Fruit fly (Drosophila melanogaster): ENCODE data around the gene CG11672.

Gene CG11672

DNA sequence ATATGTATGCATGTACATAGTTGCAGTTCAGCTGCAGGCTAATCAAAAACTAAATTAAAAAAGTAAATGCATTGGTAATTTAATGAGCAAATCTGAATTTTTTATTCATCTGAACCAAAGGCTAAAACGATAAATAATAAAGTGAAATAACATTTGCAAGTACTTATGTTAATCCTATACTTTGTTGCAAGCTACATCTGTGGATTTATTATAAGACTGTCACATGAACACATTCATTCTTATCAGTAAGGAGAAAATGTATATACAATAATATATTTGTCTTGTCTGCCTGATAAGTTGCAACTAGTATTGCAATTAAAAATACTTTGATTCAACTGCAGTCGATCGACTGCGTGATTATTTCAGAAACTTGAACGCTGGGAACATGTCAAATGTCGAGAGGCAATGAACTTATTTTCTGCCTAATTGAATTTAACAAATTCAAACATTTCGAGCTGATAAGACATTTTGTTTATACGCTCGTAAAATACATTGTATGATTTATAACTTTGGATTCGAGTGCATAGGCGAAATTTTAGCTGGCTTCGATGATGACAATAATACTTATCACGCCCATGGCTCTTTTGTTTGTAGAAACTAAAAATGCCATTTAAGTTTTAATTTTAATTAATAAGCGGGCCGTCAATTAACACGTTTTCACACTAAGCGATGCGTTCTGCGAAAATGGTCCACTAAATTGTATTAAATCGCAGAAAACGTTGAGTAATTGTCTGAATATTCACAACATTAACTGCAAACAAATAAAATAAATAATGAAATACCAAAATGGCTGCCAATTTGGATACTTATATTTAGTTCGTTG is 37.8 kb upstream of the CG11672 start:
- TF ChIP-seq CG13204 (GFP tag; optimal IDR thresholded peaks at IDR 0.05) (no peak), CG32121 (GFP tag; IDR thresholded peaks at IDR 0.05) (no peak), CG10348 (GFP tag; IDR thresholded peaks at IDR 0.05) (no peak), EcR (GFP tag; optimal IDR thresholded peaks at IDR 0.05) (no peak), CG4496 (GFP tag; IDR thresholded peaks at IDR 0.05) (no peak), CG15710 (tag; optimal IDR thresholded peaks at IDR 0.05) (no peak), Ets98B (GFP tag; IDR thresholded peaks at IDR 0.05) (no peak), CG9948 (tag; optimal IDR thresholded peaks at IDR 0.05) (no peak), CG34367 (tag; optimal IDR thresholded peaks at IDR 0.05) (no peak), CG14655 (GFP tag; optimal IDR thresholded peaks at IDR 0.05) (no peak), Pif1A (GFP tag; optimal IDR thresholded peaks at IDR 0.05) (no peak), Pif1B (GFP tag; optimal IDR thresholded peaks at IDR 0.05) (no peak), CG17806 (tag; optimal IDR thresholded peaks at IDR 0.05) (no peak), CG8301 (tag; optimal IDR thresholded peaks at IDR 0.05) (no peak), CG12605 (GFP tag; IDR thresholded peaks at IDR 0.05) (no peak)

DNA sequence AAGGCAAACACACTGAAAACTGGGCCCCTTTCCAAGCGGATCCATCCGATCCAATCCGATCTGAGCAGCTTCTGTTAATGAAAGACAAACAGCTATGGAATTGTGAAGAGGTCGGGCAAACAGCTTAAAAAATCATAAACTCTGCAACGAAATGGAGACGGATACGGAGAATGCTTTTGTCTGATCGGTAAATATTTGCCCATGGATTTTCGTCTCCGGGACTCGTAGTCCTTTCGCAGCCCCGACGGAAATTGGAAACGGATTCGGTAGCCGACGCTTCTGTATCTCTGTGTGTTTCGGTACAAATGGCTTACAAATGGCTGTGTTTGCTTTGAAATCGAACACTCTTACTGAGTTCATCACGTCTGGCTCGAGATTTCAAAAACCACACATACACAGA is 36.5 kb upstream of the CG11672 start:
- TF ChIP-seq gl (tag; optimal IDR thresholded peaks at IDR 0.05): no peak
- no peak for TF ChIP-seq Ets98B (GFP tag; IDR thresholded peaks at IDR 0.05)
- no peak for TF ChIP-seq CG14655 (GFP tag; optimal IDR thresholded peaks at IDR 0.05)
- TF ChIP-seq CG17806 (tag; optimal IDR thresholded peaks at IDR 0.05): no peak
- TF ChIP-seq CG9948 (tag; optimal IDR thresholded peaks at IDR 0.05): no peak
- TF ChIP-seq EcR (GFP tag; optimal IDR thresholded peaks at IDR 0.05): no peak
- TF ChIP-seq CG8301 (tag; optimal IDR thresholded peaks at IDR 0.05): no peak
- no peak for TF ChIP-seq CG32121 (GFP tag; IDR thresholded peaks at IDR 0.05)
- TF ChIP-seq CG15710 (tag; optimal IDR thresholded peaks at IDR 0.05): no peak
- TF ChIP-seq CG10348 (GFP tag; IDR thresholded peaks at IDR 0.05): no peak
- TF ChIP-seq Pif1B (GFP tag; optimal IDR thresholded peaks at IDR 0.05): no peak
- TF ChIP-seq rn (GFP tag; IDR thresholded peaks at IDR 0.05): no peak
- TF ChIP-seq Snoo (tag; optimal IDR thresholded peaks at IDR 0.05): no peak
- no peak for TF ChIP-seq CG12605 (GFP tag; IDR thresholded peaks at IDR 0.05)
- TF ChIP-seq CG13204 (GFP tag; optimal IDR thresholded peaks at IDR 0.05): no peak
- no peak for TF ChIP-seq CG8159 (tag; optimal IDR thresholded peaks at IDR 0.05)
- no peak for TF ChIP-seq CG4496 (GFP tag; IDR thresholded peaks at IDR 0.05)
- no peak for TF ChIP-seq fd96Ca (GFP tag; IDR thresholded peaks at IDR 0.05)

DNA sequence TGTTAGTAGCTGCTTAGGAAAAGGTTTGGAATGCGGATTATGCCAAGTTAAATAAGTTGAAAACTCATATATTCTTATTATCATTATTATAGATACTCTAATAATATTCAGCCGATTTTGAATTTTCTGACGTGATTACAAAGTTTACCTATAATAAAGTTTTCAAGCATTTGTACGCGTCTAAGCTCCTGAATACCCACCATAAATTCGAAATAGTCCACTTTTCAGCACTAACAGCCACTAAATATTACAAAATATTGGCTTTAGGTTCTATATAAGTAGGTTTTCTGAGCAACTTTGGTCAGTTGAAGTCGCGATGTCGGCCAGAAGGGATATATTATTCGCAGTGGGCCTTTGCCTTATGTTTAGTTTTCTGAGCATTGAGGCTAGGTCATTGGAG is 33.6 kb upstream of the CG11672 start, which contains the start of gene CG7443:
Gene CG7443, plus strand, starts transcription at position 301 of the 400 bp plus-strand sequence.
- TF ChIP-seq CG14655 (GFP tag; optimal IDR thresholded peaks at IDR 0.05): no peak
- TF ChIP-seq EcR (GFP tag; optimal IDR thresholded peaks at IDR 0.05): no peak
- TF ChIP-seq fd96Ca (GFP tag; IDR thresholded peaks at IDR 0.05): no peak
- TF ChIP-seq CG4496 (GFP tag; IDR thresholded peaks at IDR 0.05): no peak
- TF ChIP-seq CG9948 (tag; optimal IDR thresholded peaks at IDR 0.05): no peak
- TF ChIP-seq Ets98B (GFP tag; IDR thresholded peaks at IDR 0.05): no peak
- no peak for TF ChIP-seq CG15710 (tag; optimal IDR thresholded peaks at IDR 0.05)
- no peak for TF ChIP-seq CG17806 (tag; optimal IDR thresholded peaks at IDR 0.05)
- no peak for TF ChIP-seq rn (GFP tag; IDR thresholded peaks at IDR 0.05)

DNA sequence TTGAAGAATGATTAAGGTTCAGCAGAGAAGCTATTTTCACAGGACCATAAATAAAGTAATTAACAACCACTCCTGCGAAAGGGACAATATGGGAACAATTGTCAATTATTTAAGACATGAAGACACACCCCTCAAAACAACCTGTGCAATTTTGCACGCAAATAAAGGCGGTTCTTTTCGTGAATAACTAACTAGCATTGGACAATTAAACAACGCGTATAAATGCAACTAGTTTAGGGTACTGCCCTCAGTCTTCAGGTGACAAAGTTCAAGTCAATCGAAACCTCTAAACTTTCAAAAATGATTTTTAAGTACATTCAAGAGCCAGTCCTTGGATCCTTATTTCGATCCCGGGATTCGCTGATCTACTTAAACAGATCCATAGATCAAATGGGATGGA is 31.1 kb upstream of the CG11672 start, which contains the start of gene Or85a:
Gene Or85a, plus strand, starts transcription at position 301 of the 400 bp plus-strand sequence.
- TF ChIP-seq CG8301 (tag; optimal IDR thresholded peaks at IDR 0.05) (no peak), CG15710 (tag; optimal IDR thresholded peaks at IDR 0.05) (no peak), EcR (GFP tag; optimal IDR thresholded peaks at IDR 0.05) (no peak), CG17806 (tag; optimal IDR thresholded peaks at IDR 0.05) (no peak), CG4496 (GFP tag; IDR thresholded peaks at IDR 0.05) (no peak), CG13204 (GFP tag; optimal IDR thresholded peaks at IDR 0.05) (no peak), rn (GFP tag; IDR thresholded peaks at IDR 0.05) (no peak), Snoo (tag; optimal IDR thresholded peaks at IDR 0.05) (no peak), CG8159 (tag; optimal IDR thresholded peaks at IDR 0.05) (no peak), CG10348 (GFP tag; IDR thresholded peaks at IDR 0.05) (no peak), Pif1B (GFP tag; optimal IDR thresholded peaks at IDR 0.05) (no peak), gl (tag; optimal IDR thresholded peaks at IDR 0.05) (no peak), CG34367 (tag; optimal IDR thresholded peaks at IDR 0.05) (no peak), fd96Ca (GFP tag; IDR thresholded peaks at IDR 0.05) (no peak), CG32121 (GFP tag; IDR thresholded peaks at IDR 0.05) (no peak), CG12605 (GFP tag; IDR thresholded peaks at IDR 0.05) (no peak), CG14655 (GFP tag; optimal IDR thresholded peaks at IDR 0.05) (no peak), CG9948 (tag; optimal IDR thresholded peaks at IDR 0.05) (no peak)

DNA sequence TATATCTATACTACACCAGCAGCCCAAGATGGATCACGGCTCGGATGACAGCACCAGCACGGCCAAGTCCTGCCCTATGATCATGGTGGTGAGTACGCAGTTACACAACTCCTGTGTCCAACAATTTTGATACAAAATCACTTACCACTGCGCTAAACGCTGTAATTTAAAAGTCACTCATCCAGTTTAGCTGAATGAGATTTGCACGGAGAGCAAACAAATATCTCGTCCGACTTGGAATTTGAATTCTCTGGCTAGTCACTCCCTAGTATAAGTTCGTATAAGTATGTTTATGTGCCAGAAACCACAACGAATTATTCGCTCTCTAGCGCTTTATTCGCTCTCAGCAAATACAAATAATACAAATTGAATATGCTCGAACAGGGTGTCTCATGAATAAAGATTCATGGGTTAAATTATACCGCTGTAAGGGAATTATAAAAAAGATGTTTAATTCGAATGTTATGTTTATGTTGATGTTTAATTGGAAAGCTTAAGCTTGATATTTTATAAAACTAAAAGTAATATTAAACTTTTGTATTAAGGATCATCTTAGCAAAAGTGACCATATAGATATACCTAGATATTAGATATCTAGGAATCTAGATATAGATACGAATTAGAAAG is 27.4 kb upstream of the CG11672 start:
- TF ChIP-seq CG8159 (tag; optimal IDR thresholded peaks at IDR 0.05) (no peak), Pif1B (GFP tag; optimal IDR thresholded peaks at IDR 0.05) (no peak), CG14655 (GFP tag; optimal IDR thresholded peaks at IDR 0.05) (no peak), CG17806 (tag; optimal IDR thresholded peaks at IDR 0.05) (no peak), CG4496 (GFP tag; IDR thresholded peaks at IDR 0.05) (0 out of 3 replicates have a peak, but pooled peaks have one; percentile 21), Ets98B (GFP tag; IDR thresholded peaks at IDR 0.05) (peak; percentile 60; the same call in 1 of the 2 replicates), CG12605 (GFP tag; IDR thresholded peaks at IDR 0.05) (peak; percentile 65), D1 (tag; optimal IDR thresholded peaks at IDR 0.05) (no peak), CG10348 (GFP tag; IDR thresholded peaks at IDR 0.05) (no peak), CG8301 (tag; optimal IDR thresholded peaks at IDR 0.05) (no peak)
